Fruit fly (Drosophila melanogaster) whole organism, pupa: Measurements from ENCODE around the gene Snx27.

ENCODE experiments used
- CG10348 ChIP-seq: fragments of 200-800 bp; sonication (Bioruptor generic); IDR thresholded peaks from 2 replicates; pipeline ENCODE4 v1.3.6; 2022; ENCODE audit warnings: missing biosample characterization, missing genetic modification characterization
- CG12605 ChIP-seq: fragments of 200-800 bp; sonication (Bioruptor generic); IDR thresholded peaks from 2 replicates; pipeline ENCODE4 v1.3.6; 2022; ENCODE audit warnings: missing biosample characterization, missing genetic modification characterization
- CG13204 ChIP-seq: fragments of 200-800 bp; sonication (Bioruptor generic); optimal IDR thresholded peaks from 2 replicates; lab custom pipeline; 2018; ENCODE audit warnings: missing biosample characterization, mild to moderate bottlenecking, missing genetic modification characterization, moderate library complexity
- CG14655 ChIP-seq: fragments of 200-800 bp; sonication (Bioruptor generic); optimal IDR thresholded peaks from 3 replicates; lab custom pipeline; 2017; ENCODE audit warnings: mild to moderate bottlenecking, missing biosample characterization, missing genetic modification reagents, missing genetic modification characterization
- CG15710 ChIP-seq: fragments of 200-800 bp; sonication (Bioruptor generic); optimal IDR thresholded peaks from 2 replicates; lab custom pipeline; 2018; ENCODE audit warnings: missing biosample characterization, mild to moderate bottlenecking, missing genetic modification characterization, moderate library complexity
- CG17806 ChIP-seq: fragments of 200-800 bp; sonication (Bioruptor generic); optimal IDR thresholded peaks from 2 replicates; lab custom pipeline; 2018; ENCODE audit warnings: missing biosample characterization, mild to moderate bottlenecking, missing genetic modification characterization, moderate library complexity
- CG32121 ChIP-seq: fragments of 200-800 bp; sonication (Bioruptor generic); IDR thresholded peaks from 2 replicates; pipeline ENCODE4 v1.3.6; 2022; ENCODE audit warnings: missing biosample characterization, missing genetic modification characterization
- CG34367 ChIP-seq: fragments of 200-800 bp; sonication (Bioruptor generic); optimal IDR thresholded peaks from 2 replicates; lab custom pipeline; 2018; ENCODE audit warnings: missing biosample characterization, mild to moderate bottlenecking, missing genetic modification characterization
- CG4496 ChIP-seq: fragments of 200-800 bp; sonication (Bioruptor generic); IDR thresholded peaks from 3 replicates; pipeline ENCODE4 v1.3.6; 2022; ENCODE audit warnings: missing biosample characterization, missing genetic modification characterization
- CG8159 ChIP-seq: fragments of 200-800 bp; sonication (Bioruptor generic); optimal IDR thresholded peaks from 3 replicates; lab custom pipeline; 2018; ENCODE audit warnings: missing biosample characterization, mild to moderate bottlenecking, missing genetic modification characterization, moderate library complexity
- CG8301 ChIP-seq: fragments of 200-800 bp; sonication (Bioruptor generic); optimal IDR thresholded peaks from 2 replicates; lab custom pipeline; 2018; ENCODE audit warnings: missing biosample characterization, mild to moderate bottlenecking, missing genetic modification characterization
- CG9948 ChIP-seq: fragments of 200-800 bp; sonication (Bioruptor generic); optimal IDR thresholded peaks from 2 replicates; lab custom pipeline; 2018; ENCODE audit warnings: missing biosample characterization, mild to moderate bottlenecking, missing genetic modification characterization, moderate library complexity
- D1 ChIP-seq: fragments of 200-800 bp; sonication (Bioruptor generic); optimal IDR thresholded peaks from 2 replicates; lab custom pipeline; 2018; ENCODE audit warnings: missing biosample characterization, mild to moderate bottlenecking, missing genetic modification characterization, moderate library complexity
- EcR ChIP-seq: fragments of 200-800 bp; sonication (Bioruptor generic); optimal IDR thresholded peaks from 3 replicates; lab custom pipeline; 2019; ENCODE audit warnings: missing biosample characterization, missing genetic modification characterization, mild to moderate bottlenecking, moderate library complexity, missing genetic modification reagents
- Ets98B ChIP-seq: fragments of 200-800 bp; sonication (Bioruptor generic); IDR thresholded peaks from 2 replicates; pipeline ENCODE4 v1.3.6; 2022; ENCODE audit warnings: missing biosample characterization, missing genetic modification characterization
- Pif1A ChIP-seq: fragments of 200-800 bp; sonication (Bioruptor generic); optimal IDR thresholded peaks from 3 replicates; lab custom pipeline; 2016; ENCODE audit warnings: missing biosample characterization, missing genetic modification characterization
- Pif1B ChIP-seq: fragments of 200-800 bp; sonication (Bioruptor generic); optimal IDR thresholded peaks from 3 replicates; lab custom pipeline; 2016; ENCODE audit warnings: missing biosample characterization, missing genetic modification characterization
- Snoo ChIP-seq: fragments of 200-800 bp; sonication (Bioruptor generic); optimal IDR thresholded peaks from 3 replicates; lab custom pipeline; 2017; ENCODE audit warnings: missing biosample characterization, mild to moderate bottlenecking, missing genetic modification characterization, inconsistent platforms
- fd96Ca ChIP-seq: fragments of 200-800 bp; sonication (Bioruptor generic); IDR thresholded peaks from 3 replicates; pipeline ENCODE4 v1.3.6; 2022; ENCODE audit warnings: missing biosample characterization, missing genetic modification characterization
- gl ChIP-seq: fragments of 200-800 bp; sonication (Bioruptor generic); optimal IDR thresholded peaks from 2 replicates; lab custom pipeline; 2018; ENCODE audit warnings: missing biosample characterization, mild to moderate bottlenecking, missing genetic modification characterization
- rn ChIP-seq: fragments of 200-800 bp; sonication (Bioruptor generic); IDR thresholded peaks from 2 replicates; pipeline ENCODE4 v1.3.6; 2022; ENCODE audit warnings: missing biosample characterization, missing genetic modification characterization

Gene Snx27

DNA sequence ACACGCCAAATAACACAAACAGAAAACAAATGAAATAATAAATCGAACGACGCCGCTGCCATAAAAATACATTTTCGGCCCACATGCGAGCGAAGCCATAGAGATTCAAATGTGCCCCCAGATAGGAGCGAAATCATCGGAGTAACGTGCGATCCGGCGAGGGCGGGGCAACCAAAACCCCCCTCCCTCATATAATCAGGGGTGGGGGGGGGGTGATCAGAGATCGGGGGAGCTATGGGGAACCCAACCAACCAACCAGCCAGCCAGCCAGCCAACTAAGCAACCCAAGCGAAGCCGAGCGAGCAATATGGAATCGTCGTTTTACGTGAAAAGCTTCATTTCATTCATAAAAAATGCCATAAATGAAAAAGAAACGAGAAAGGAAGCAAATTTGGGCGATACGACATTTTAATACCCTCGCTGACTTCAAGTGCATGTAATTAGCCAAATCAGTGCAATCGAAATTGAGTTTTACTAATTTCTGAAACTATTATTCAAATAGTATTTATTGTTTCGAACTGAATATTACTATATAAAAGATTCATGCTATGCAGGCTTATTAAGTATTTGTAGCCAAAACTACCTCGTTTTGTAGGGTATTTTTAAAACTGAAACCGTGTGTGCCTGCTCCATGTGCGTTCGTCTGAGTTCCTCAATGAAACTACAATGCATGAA lies 37.9 kb downstream of the Snx27 start:
- peak; percentile 62 for TF ChIP-seq CG17806 (tag; lab: Kevin White, UChicago)
- TF ChIP-seq CG9948: peak; percentile 53
- no peak for TF ChIP-seq CG13204 (GFP tag; lab: Kevin White, UChicago)
- peak; percentile 26; the same call in 1 of the 2 replicates for TF ChIP-seq CG32121 (GFP tag; lab: Robert Waterston, UW)
- TF ChIP-seq EcR: no peak
- peak; percentile 70 for TF ChIP-seq CG8159
- peak; percentile 15 for TF ChIP-seq CG34367 (tag; lab: Kevin White, UChicago)
- TF ChIP-seq rn (GFP tag; lab: Robert Waterston, UW): 0 out of 2 replicates have a peak, but pooled peaks have one; percentile 30
- no peak for TF ChIP-seq CG10348 (GFP tag; lab: Robert Waterston, UW)
- TF ChIP-seq CG14655 (GFP tag; lab: Kevin White, UChicago): peak; percentile 54
- no peak for TF ChIP-seq gl
- 0 out of 2 replicates have a peak, but pooled peaks have one; percentile 31 for TF ChIP-seq Ets98B (GFP tag; lab: Robert Waterston, UW)
- TF ChIP-seq Snoo: peak; percentile 40
- peak; percentile 65 for TF ChIP-seq CG8301 (tag; lab: Kevin White, UChicago)
- TF ChIP-seq Pif1A: peak; percentile 60
- no peak; the same call in 2 of the 3 replicates for TF ChIP-seq CG4496
- TF ChIP-seq Pif1B (GFP tag; lab: Kevin White, UChicago): peak; percentile 55
- TF ChIP-seq CG12605 (GFP tag; lab: Robert Waterston, UW): 0 out of 2 replicates have a peak, but pooled peaks have one; percentile 11
- TF ChIP-seq CG15710: peak; percentile 59
- TF ChIP-seq D1: no peak
- no peak for TF ChIP-seq fd96Ca (GFP tag; lab: Robert Waterston, UW)
- TF ChIP-seq, all 21 proteins: peak for 14

DNA sequence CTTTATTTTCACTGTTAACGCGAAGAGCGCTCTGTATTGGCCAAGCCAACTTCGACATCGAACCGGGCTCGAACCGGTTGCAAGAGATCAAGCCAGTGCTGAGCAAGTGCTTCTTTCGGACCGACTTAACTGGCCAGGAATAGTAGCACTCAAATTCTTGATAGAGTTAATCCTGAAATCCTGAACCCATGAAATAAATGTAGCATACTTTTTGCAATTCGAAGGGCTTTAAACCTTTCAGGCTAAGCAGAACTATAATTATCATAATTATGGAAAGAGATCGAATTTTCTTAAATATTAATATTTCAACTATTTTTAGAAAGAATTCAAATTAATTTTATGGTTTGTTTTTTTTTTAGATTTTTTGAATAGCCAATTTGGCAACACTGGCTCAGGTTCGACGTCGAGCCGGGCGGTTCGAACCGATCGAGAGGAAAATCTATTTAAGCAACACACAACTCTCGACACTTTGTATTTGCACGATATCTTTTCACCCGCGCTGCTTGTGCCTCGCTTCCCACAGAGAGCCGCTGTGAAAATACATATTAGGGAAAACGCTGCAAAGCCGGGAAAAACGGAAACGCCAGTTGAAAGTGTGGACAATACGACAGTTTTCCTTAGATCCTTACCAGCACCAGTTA lies 39.6 kb downstream of the Snx27 start, which contains the start of gene AdamTS-B:
TSS of gene AdamTS-B (plus strand) at position 471 of the 641 bp plus-strand sequence.
- TF ChIP-seq CG9948 (peak; percentile 67), CG10348 (GFP tag; lab: Robert Waterston, UW) (no peak), D1 (peak; percentile 34), fd96Ca (GFP tag; lab: Robert Waterston, UW) (0 out of 3 replicates have a peak, but pooled peaks have one; percentile 45), CG12605 (GFP tag; lab: Robert Waterston, UW) (peak; percentile 51; the same call in 1 of the 2 replicates), CG8301 (tag; lab: Kevin White, UChicago) (peak; percentile 74), CG13204 (GFP tag; lab: Kevin White, UChicago) (no peak), Pif1B (GFP tag; lab: Kevin White, UChicago) (no peak), rn (GFP tag; lab: Robert Waterston, UW) (0 out of 2 replicates have a peak, but pooled peaks have one; percentile 17), CG14655 (GFP tag; lab: Kevin White, UChicago) (peak; percentile 79), CG8159 (peak; percentile 84), CG32121 (GFP tag; lab: Robert Waterston, UW) (peak; percentile 77), Pif1A (peak; percentile 73), CG34367 (tag; lab: Kevin White, UChicago) (peak; percentile 52), CG4496 (peak; percentile 72), Ets98B (GFP tag; lab: Robert Waterston, UW) (peak; percentile 52), CG15710 (peak; percentile 78), gl (peak; percentile 39), CG17806 (tag; lab: Kevin White, UChicago) (peak; percentile 73), EcR (no peak), Snoo (peak; percentile 76)

DNA sequence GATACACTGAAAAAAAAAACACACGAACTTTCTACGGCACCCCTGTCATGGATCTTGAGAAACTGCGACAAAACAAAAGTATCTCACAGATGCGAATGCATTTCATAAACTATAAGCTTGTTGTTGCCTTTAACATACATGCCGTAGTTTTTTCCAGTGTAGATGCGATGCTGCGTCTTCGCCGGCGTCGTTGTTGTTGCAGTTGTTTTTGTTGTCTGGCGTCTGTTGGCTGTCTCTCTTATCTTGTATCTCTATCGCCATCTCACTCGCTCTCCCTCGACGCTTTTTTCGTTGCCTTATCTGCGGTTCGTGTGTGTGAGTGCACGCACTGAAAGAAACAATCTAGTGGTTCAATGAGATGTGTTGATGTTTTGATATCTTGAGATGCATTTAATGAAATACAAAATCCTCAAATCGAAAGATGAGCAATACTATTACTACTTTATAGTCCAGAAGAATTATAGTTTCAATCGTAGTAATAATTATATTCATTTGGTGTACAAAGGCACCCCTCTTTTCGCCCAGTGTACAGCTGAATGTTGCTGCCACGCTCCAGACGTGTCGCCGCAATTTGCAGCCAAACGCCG lies 41.3 kb downstream of the Snx27 start:
- TF ChIP-seq CG34367 (tag; lab: Kevin White, UChicago) (peak; percentile 92), gl (peak; percentile 89), CG9948 (peak; percentile 86), CG17806 (tag; lab: Kevin White, UChicago) (peak; percentile 92), Pif1B (GFP tag; lab: Kevin White, UChicago) (peak; percentile 95), D1 (peak; percentile 27), CG8301 (tag; lab: Kevin White, UChicago) (peak; percentile 92), CG8159 (peak; percentile 94), CG14655 (GFP tag; lab: Kevin White, UChicago) (peak; percentile 96), CG10348 (GFP tag; lab: Robert Waterston, UW) (peak; percentile 79), CG4496 (peak; percentile 98), Ets98B (GFP tag; lab: Robert Waterston, UW) (peak; percentile 97), EcR (no peak), CG32121 (GFP tag; lab: Robert Waterston, UW) (peak; percentile 92), CG12605 (GFP tag; lab: Robert Waterston, UW) (peak; percentile 95), fd96Ca (GFP tag; lab: Robert Waterston, UW) (peak; percentile 98), CG13204 (GFP tag; lab: Kevin White, UChicago) (peak; percentile 95), rn (GFP tag; lab: Robert Waterston, UW) (peak; percentile 94), CG15710 (peak; percentile 95), Snoo (peak; percentile 98), Pif1A (peak; percentile 98)

DNA sequence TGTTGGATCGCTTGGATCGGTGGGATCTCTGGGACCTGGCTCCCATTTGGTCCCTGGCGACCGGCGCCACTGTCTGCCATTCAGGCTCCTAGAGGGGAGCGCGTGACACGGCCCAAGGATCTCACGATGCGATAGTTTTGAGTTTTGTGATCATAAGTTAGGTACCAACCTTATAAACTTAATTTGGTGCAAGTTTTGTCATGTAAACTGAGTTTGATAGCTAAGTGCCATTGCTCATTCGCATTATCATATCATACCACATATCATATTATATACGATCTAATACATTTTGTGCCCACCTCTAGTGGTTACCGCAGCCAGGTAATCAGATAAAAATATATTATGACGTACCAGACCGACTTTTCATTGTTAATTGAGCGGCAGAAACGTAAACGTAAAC lies 41.9 kb downstream of the Snx27 start:
- peak; percentile 4; the same call in 2 of the 3 replicates for TF ChIP-seq fd96Ca (GFP tag; lab: Robert Waterston, UW)
- peak; percentile 7 for TF ChIP-seq CG14655 (GFP tag; lab: Kevin White, UChicago)
- TF ChIP-seq CG8301 (tag; lab: Kevin White, UChicago): no peak
- no peak for TF ChIP-seq Snoo
- no peak for TF ChIP-seq EcR
- TF ChIP-seq gl: no peak
- TF ChIP-seq Pif1B (GFP tag; lab: Kevin White, UChicago): no peak
- TF ChIP-seq CG9948: no peak
- TF ChIP-seq CG17806 (tag; lab: Kevin White, UChicago): no peak
- 0 out of 2 replicates have a peak, but pooled peaks have one; percentile 28 for TF ChIP-seq rn (GFP tag; lab: Robert Waterston, UW)
- TF ChIP-seq, all 21 proteins: peak for 3
